Fruit fly (Drosophila melanogaster) whole organism, embryonic: ENCODE data around the gene CG7912.

Experiments
- B-H2 ChIP-seq: fragments of 200-800 bp; sonication (Bioruptor generic); optimal IDR thresholded peaks from 2 replicates; lab custom pipeline; 2018; ENCODE audit warnings: missing biosample characterization, mild to moderate bottlenecking, missing genetic modification characterization
- C15 ChIP-seq: fragments of 200-800 bp; sonication (Bioruptor generic); IDR thresholded peaks from 3 replicates; pipeline ENCODE4 v1.3.6; 2022; ENCODE audit warnings: missing biosample characterization, missing genetic modification characterization
- CG10267 ChIP-seq: fragments of 200-800 bp; sonication (Bioruptor generic); optimal IDR thresholded peaks from 2 replicates; lab custom pipeline; 2018; ENCODE audit warnings: missing biosample characterization, mild to moderate bottlenecking, missing genetic modification characterization, moderate library complexity
- CG10274 ChIP-seq: fragments of 200-800 bp; sonication (Bioruptor generic); optimal IDR thresholded peaks from 3 replicates; lab custom pipeline; 2017; ENCODE audit warnings: missing biosample characterization, mild to moderate bottlenecking, missing genetic modification characterization
- CG10979 ChIP-seq: fragments of 200-800 bp; sonication (Bioruptor generic); optimal IDR thresholded peaks from 2 replicates; lab custom pipeline; 2018; ENCODE audit warnings: missing biosample characterization, mild to moderate bottlenecking, missing genetic modification characterization, moderate library complexity
- CG11560 ChIP-seq: fragments of 200-800 bp; sonication (Bioruptor generic); IDR thresholded peaks from 3 replicates; pipeline ENCODE4 v1.3.6; 2022; ENCODE audit warnings: missing biosample characterization, missing genetic modification characterization
- CG12659 ChIP-seq: fragments of 200-800 bp; sonication (Bioruptor generic); optimal IDR thresholded peaks from 3 replicates; lab custom pipeline; 2017; ENCODE audit warnings: mild to moderate bottlenecking, missing biosample characterization, missing genetic modification reagents, missing genetic modification characterization
- CG12769 ChIP-seq: fragments of 200-800 bp; sonication (Bioruptor generic); optimal IDR thresholded peaks from 2 replicates; lab custom pipeline; 2019; ENCODE audit warnings: missing biosample characterization, mild to moderate bottlenecking, missing genetic modification characterization, moderate library complexity
- CG14860 ChIP-seq: fragments of 200-800 bp; sonication (Bioruptor generic); IDR thresholded peaks from 3 replicates; pipeline ENCODE4 v1.3.6; 2022; ENCODE audit warnings: missing biosample characterization, missing genetic modification characterization; ENCODE audit not compliant: partially characterized antibody
- CG1603 ChIP-seq: fragments of 200-800 bp; sonication (Bioruptor generic); optimal IDR thresholded peaks from 2 replicates; lab custom pipeline; 2019; ENCODE audit warnings: missing biosample characterization, mild to moderate bottlenecking, missing genetic modification characterization, moderate library complexity
- CG17186 ChIP-seq: fragments of 200-800 bp; sonication (Bioruptor generic); optimal IDR thresholded peaks from 3 replicates; lab custom pipeline; 2017; ENCODE audit warnings: missing biosample characterization, missing genetic modification reagents, missing genetic modification characterization
- CG18476 ChIP-seq: fragments of 200-800 bp; sonication (Bioruptor generic); optimal IDR thresholded peaks from 2 replicates; lab custom pipeline; 2016; ENCODE audit warnings: missing biosample characterization, mild to moderate bottlenecking, missing genetic modification characterization
- CG2120 ChIP-seq: fragments of 200-800 bp; sonication (Bioruptor generic); optimal IDR thresholded peaks from 3 replicates; lab custom pipeline; 2016; ENCODE audit warnings: missing biosample characterization, missing genetic modification characterization
- CG2129 ChIP-seq: fragments of 200-800 bp; sonication (Bioruptor generic); IDR thresholded peaks from 2 replicates; pipeline ENCODE4 v1.3.6; 2022; ENCODE audit warnings: missing biosample characterization, missing genetic modification characterization; ENCODE audit not compliant: partially characterized antibody
- CG32532 ChIP-seq: fragments of 200-800 bp; sonication (Bioruptor generic); IDR thresholded peaks from 2 replicates; pipeline ENCODE4 v1.3.6; 2022; ENCODE audit warnings: missing biosample characterization, missing genetic modification characterization
- CG3995 ChIP-seq: fragments of 200-800 bp; sonication (Bioruptor generic); optimal IDR thresholded peaks from 3 replicates; lab custom pipeline; 2016; ENCODE audit warnings: missing biosample characterization, missing genetic modification characterization
- CG4617 ChIP-seq: fragments of 200-800 bp; sonication (Bioruptor generic); optimal IDR thresholded peaks from 3 replicates; lab custom pipeline; 2016; ENCODE audit warnings: missing biosample characterization, missing genetic modification characterization, borderline replicate concordance
- CG6765 ChIP-seq: fragments of 200-800 bp; sonication (Bioruptor generic); optimal IDR thresholded peaks from 3 replicates; lab custom pipeline; 2017; ENCODE audit warnings: missing biosample characterization, mild to moderate bottlenecking, missing genetic modification characterization
- CG6791 ChIP-seq: fragments of 200-800 bp; sonication (Bioruptor generic); IDR thresholded peaks from 3 replicates; pipeline ENCODE4 v1.3.6; 2022; ENCODE audit warnings: missing biosample characterization, missing genetic modification characterization; ENCODE audit not compliant: partially characterized antibody
- CG8281 ChIP-seq: fragments of 200-800 bp; sonication (Bioruptor generic); optimal IDR thresholded peaks from 2 replicates; lab custom pipeline; 2018; ENCODE audit warnings: missing biosample characterization, mild to moderate bottlenecking, missing genetic modification characterization, moderate library complexity
- CG9797 ChIP-seq: fragments of 200-800 bp; sonication (Bioruptor generic); optimal IDR thresholded peaks from 3 replicates; lab custom pipeline; 2018; ENCODE audit warnings: missing biosample characterization, mild to moderate bottlenecking, missing genetic modification characterization
- CG9876 ChIP-seq: fragments of 200-800 bp; sonication (Bioruptor generic); optimal IDR thresholded peaks from 2 replicates; lab custom pipeline; 2016; ENCODE audit warnings: missing biosample characterization, missing genetic modification characterization
- CG9932 ChIP-seq: fragments of 200-800 bp; sonication (Bioruptor generic); IDR thresholded peaks from 2 replicates; pipeline ENCODE4 v1.3.6; 2022; ENCODE audit warnings: missing biosample characterization, missing genetic modification characterization
- Chrac-16 ChIP-seq: fragments of 200-800 bp; sonication (Bioruptor generic); optimal IDR thresholded peaks from 3 replicates; lab custom pipeline; 2016; ENCODE audit warnings: missing biosample characterization, missing genetic modification characterization
- Dp ChIP-seq: fragments of 200-800 bp; sonication (Bioruptor generic); optimal IDR thresholded peaks from 2 replicates; lab custom pipeline; 2018; ENCODE audit warnings: missing biosample characterization, mild to moderate bottlenecking, missing genetic modification characterization, moderate library complexity
- Ets97D ChIP-seq: fragments of 200-800 bp; sonication (Bioruptor generic); optimal IDR thresholded peaks from 3 replicates; lab custom pipeline; 2016; ENCODE audit warnings: missing biosample characterization, missing genetic modification characterization
- Fer1 ChIP-seq: fragments of 200-800 bp; sonication (Bioruptor generic); optimal IDR thresholded peaks from 2 replicates; lab custom pipeline; 2017; ENCODE audit warnings: missing biosample characterization, mild to moderate bottlenecking, missing genetic modification characterization
- Hsf ChIP-seq: fragments of 200-800 bp; sonication (Bioruptor generic); optimal IDR thresholded peaks from 3 replicates; lab custom pipeline; 2016; ENCODE audit warnings: missing biosample characterization, missing genetic modification characterization
- Lhr ChIP-seq: fragments of 200-800 bp; sonication (Bioruptor generic); optimal IDR thresholded peaks from 3 replicates; lab custom pipeline; 2017; ENCODE audit warnings: mild to moderate bottlenecking, missing biosample characterization, missing genetic modification reagents, missing genetic modification characterization
- Med ChIP-seq: fragments of 200-800 bp; sonication (Bioruptor generic); peaks from one replicate; lab custom pipeline; 2016; ENCODE audit warnings: missing biosample characterization, missing genetic modification characterization, mild to moderate bottlenecking, inconsistent platforms, moderate library complexity
- Sry-δ ChIP-seq: fragments of 200-800 bp; sonication (Bioruptor generic); optimal IDR thresholded peaks from 2 replicates; lab custom pipeline; 2016; ENCODE audit warnings: missing biosample characterization, missing genetic modification characterization
- Tbp ChIP-seq: fragments of >200 bp; optimal IDR thresholded peaks from 2 replicates; lab custom pipeline; 2018; ENCODE audit warnings: missing biosample characterization, missing genetic modification characterization
- ac ChIP-seq: fragments of 200-800 bp; sonication (Bioruptor generic); optimal IDR thresholded peaks from 3 replicates; lab custom pipeline; 2017; ENCODE audit warnings: missing biosample characterization, mild to moderate bottlenecking, missing genetic modification characterization
- bab2 ChIP-seq: fragments of 200-800 bp; sonication (Bioruptor generic); optimal IDR thresholded peaks from 2 replicates; lab custom pipeline; 2016; ENCODE audit warnings: missing biosample characterization, missing genetic modification characterization
- bsh ChIP-seq, 2 experiments: fragments of 200-800 bp; sonication (Bioruptor generic); optimal IDR thresholded peaks; 2 replicates each; lab custom pipeline; 2017 to 2018; ENCODE audit warnings: mild to moderate bottlenecking in 2 of 2, missing biosample characterization in 2 of 2, missing genetic modification characterization in 2 of 2, moderate library complexity in 1 of 2
- cwo ChIP-seq: fragments of 200-800 bp; sonication (Bioruptor generic); optimal IDR thresholded peaks from 3 replicates; lab custom pipeline; 2017; ENCODE audit warnings: missing biosample characterization, missing genetic modification characterization, mild to moderate bottlenecking, moderate library complexity, missing genetic modification reagents
- dm ChIP-seq: fragments of 200-800 bp; sonication (Bioruptor generic); optimal IDR thresholded peaks from 3 replicates; lab custom pipeline; 2016; ENCODE audit warnings: missing biosample characterization, missing genetic modification characterization
- ham ChIP-seq: fragments of 200-800 bp; sonication (Bioruptor generic); IDR thresholded peaks from 2 replicates; pipeline ENCODE4 v1.3.6; 2022; ENCODE audit warnings: missing biosample characterization, missing genetic modification characterization
- hkb ChIP-seq, 2 experiments: fragments of 200-800 bp in 1 of 2; fragments of >200 bp in 1 of 2; sonication (Bioruptor generic) in 1 of 2; IDR thresholded peaks in 1 of 2; optimal IDR thresholded peaks in 1 of 2; 2 replicates each; pipeline versions ENCODE4 v1.3.6 to Lab custom; 2017 to 2022; ENCODE audit warnings: missing biosample characterization in 1 of 2, missing genetic modification characterization in 1 of 2
- klu ChIP-seq: fragments of 200-800 bp; sonication (Bioruptor generic); IDR thresholded peaks from 2 replicates; pipeline ENCODE4 v1.3.6; 2022; ENCODE audit warnings: missing biosample characterization, missing genetic modification characterization
- knrl ChIP-seq: fragments of 200-800 bp; sonication (Bioruptor generic); IDR thresholded peaks from 3 replicates; pipeline ENCODE4 v1.3.6; 2022; ENCODE audit warnings: missing biosample characterization, missing genetic modification characterization; ENCODE audit not compliant: partially characterized antibody
- mam ChIP-seq: fragments of 200-800 bp; sonication (Bioruptor generic); optimal IDR thresholded peaks from 3 replicates; lab custom pipeline; 2016; ENCODE audit warnings: missing biosample characterization, missing genetic modification characterization
- pho ChIP-seq: fragments of 200-800 bp; sonication (Bioruptor generic); optimal IDR thresholded peaks from 2 replicates; lab custom pipeline; 2016; ENCODE audit warnings: missing biosample characterization, missing genetic modification characterization
- prd ChIP-seq, 3 experiments: fragments of >200 bp in 2 of 3; fragments of 200-800 bp in 1 of 3; sonication (Bioruptor generic) in 1 of 3; optimal IDR thresholded peaks in 2 of 3; IDR thresholded peaks in 1 of 3; 2 replicates in 2 of 3; 3 replicates in 1 of 3; pipeline versions ENCODE4 v1.3.6 to Lab custom; 2017 to 2022; ENCODE audit warnings: missing biosample characterization in 1 of 3, missing genetic modification characterization in 1 of 3
- pzg ChIP-seq: fragments of 200-800 bp; sonication (Bioruptor generic); optimal IDR thresholded peaks from 3 replicates; lab custom pipeline; 2018; ENCODE audit warnings: missing biosample characterization, mild to moderate bottlenecking, missing genetic modification characterization, moderate library complexity
- sens ChIP-seq: fragments of 200-800 bp; sonication (Bioruptor generic); peaks from one replicate; lab custom pipeline; 2016; ENCODE audit warnings: missing biosample characterization, missing genetic modification characterization
- sug ChIP-seq: fragments of 200-800 bp; optimal IDR thresholded peaks from 2 replicates; lab custom pipeline; 2019; ENCODE audit warnings: missing biosample characterization, mild to moderate bottlenecking, missing genetic modification characterization, moderate library complexity
- tna ChIP-seq: fragments of 200-800 bp; sonication (Bioruptor generic); IDR thresholded peaks from 2 replicates; pipeline ENCODE4 v1.3.6; 2022; ENCODE audit warnings: missing biosample characterization, missing genetic modification characterization; ENCODE audit not compliant: partially characterized antibody
- vfl ChIP-seq: fragments of 200-800 bp; sonication (Bioruptor generic); optimal IDR thresholded peaks from 2 replicates; lab custom pipeline; 2016; ENCODE audit warnings: missing biosample characterization, missing genetic modification characterization

CG7912 gene

DNA sequence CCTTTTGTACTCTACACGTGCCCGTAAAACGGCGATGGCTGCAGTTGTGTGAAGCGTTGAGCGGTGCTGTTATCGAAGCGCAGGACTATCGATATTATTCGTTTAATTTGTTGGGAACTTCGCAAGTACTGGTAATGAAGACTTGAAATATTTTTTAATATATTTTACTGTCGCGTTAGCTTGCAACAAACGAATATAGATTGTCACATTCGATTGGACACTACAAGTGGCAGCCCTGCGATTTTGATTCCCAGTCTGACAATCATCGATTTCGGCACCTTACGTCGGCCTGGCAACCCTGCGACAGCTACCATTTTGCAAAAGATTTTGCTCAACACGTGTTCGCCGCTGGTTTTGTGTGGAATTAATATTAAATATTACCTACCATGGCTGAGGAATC is 4.3 kb downstream of the CG7912 start, which contains the start of the genes Nlp and Nph (continued):
- TF ChIP-seq CG17186 (GFP tag; lab: Kevin White, UChicago) = peak; percentile 80
- no peak for TF ChIP-seq C15 (GFP tag; lab: Robert Waterston, UW)
- peak; percentile 45 for TF ChIP-seq CG2120
- peak; percentile 93 for TF ChIP-seq CG11560
- TF ChIP-seq cwo (GFP tag; lab: Kevin White, UChicago) = peak; percentile 33
- peak; percentile 63 for TF ChIP-seq CG10267 (tag; lab: Kevin White, UChicago)
- no peak for TF ChIP-seq Lhr (GFP tag; lab: Kevin White, UChicago)
- TF ChIP-seq CG9876 = no peak
- TF ChIP-seq CG10979 (tag; lab: Kevin White, UChicago) = peak; percentile 15
- TF ChIP-seq Sry-δ (GFP tag; lab: Kevin White, UChicago) = peak; percentile 81
- TF ChIP-seq CG32532 = peak; percentile 43; the same call in 1 of the 2 replicates
- no peak for TF ChIP-seq klu (GFP tag; lab: Robert Waterston, UW)
- TF ChIP-seq mam (GFP tag; lab: Kevin White, UChicago) = peak; percentile 36
- peak; percentile 54 for TF ChIP-seq CG9932 (GFP tag; lab: Robert Waterston, UW)
- TF ChIP-seq sens (GFP tag; lab: Kevin White, UChicago) = peak; percentile 80
- TF ChIP-seq dm = peak; percentile 89
- TF ChIP-seq sug (tag; lab: Kevin White, UChicago) = peak; percentile 48
- peak; percentile 71 for TF ChIP-seq Ets97D (GFP tag; lab: Kevin White, UChicago)
- no peak for TF ChIP-seq CG8281 (tag; lab: Kevin White, UChicago)
- peak; percentile 16 for TF ChIP-seq bab2 (GFP tag; lab: Kevin White, UChicago)
- TF ChIP-seq knrl (GFP tag; lab: Robert Waterston, UW) = peak; percentile 88
- no peak for TF ChIP-seq hkb (optimal IDR thresholded peaks at IDR 0.05; lab: Kevin White, UChicago)
- peak; percentile 48; the same call in 1 of the 2 replicates for TF ChIP-seq hkb (GFP tag; IDR thresholded peaks at IDR 0.05; lab: Robert Waterston, UW)
- peak; percentile 79 for TF ChIP-seq CG1603 (tag; lab: Kevin White, UChicago)
- peak; percentile 34 for TF ChIP-seq Dp (GFP tag; lab: Kevin White, UChicago)
- TF ChIP-seq CG6791 (GFP tag; lab: Robert Waterston, UW) = peak; percentile 77
- peak; percentile 29 for TF ChIP-seq B-H2
- no peak for TF ChIP-seq vfl (GFP tag; lab: Kevin White, UChicago)
- TF ChIP-seq tna = peak; percentile 61
- peak; percentile 65 for TF ChIP-seq CG12659 (GFP tag; lab: Kevin White, UChicago)
- TF ChIP-seq CG14860 (GFP tag; lab: Robert Waterston, UW) = peak; percentile 81
- TF ChIP-seq CG3995 = peak; percentile 64
- peak; percentile 61 for TF ChIP-seq CG9797 (GFP tag; lab: Kevin White, UChicago)
- TF ChIP-seq CG4617 (GFP tag; lab: Kevin White, UChicago) = peak; percentile 28
- TF ChIP-seq CG2129 (GFP tag; lab: Robert Waterston, UW) = peak; percentile 69
- TF ChIP-seq CG18476 (GFP tag; lab: Kevin White, UChicago) = peak; percentile 32
- no peak for TF ChIP-seq ac
- peak in 1 of 2 experiments; percentile 19 for TF ChIP-seq bsh (GFP tag; optimal IDR thresholded peaks at IDR 0.05; lab: Kevin White, UChicago)
- TF ChIP-seq Med (GFP tag; lab: Kevin White, UChicago) = peak; percentile 89
- peak; percentile 52 for TF ChIP-seq Fer1 (GFP tag; lab: Kevin White, UChicago)
- TF ChIP-seq pho (GFP tag; lab: Kevin White, UChicago) = no peak
- peak; percentile 6 for TF ChIP-seq Chrac-16 (GFP tag; lab: Kevin White, UChicago)
- TF ChIP-seq pzg = peak; percentile 77
- no peak for TF ChIP-seq CG6765 (GFP tag; lab: Kevin White, UChicago)
- no peak for TF ChIP-seq prd (optimal IDR thresholded peaks at IDR 0.05; lab: Kevin White, UChicago)
- TF ChIP-seq prd (GFP tag; IDR thresholded peaks at IDR 0.05; lab: Robert Waterston, UW) = no peak
- TF ChIP-seq CG10274 (GFP tag; lab: Kevin White, UChicago) = no peak
- peak; percentile 64 for TF ChIP-seq Tbp
- peak; percentile 36 for TF ChIP-seq Hsf
- no peak for TF ChIP-seq CG12769 (tag; lab: Kevin White, UChicago)
- TF ChIP-seq ham = no peak
